Fruit fly (Drosophila melanogaster): Measurements from ENCODE around the gene JTBR.
A peak's percentile ranks its signal among the peaks of the same experiment; 100 is the strongest.

Gene JTBR

dm6 chr3L:1784092-1784491 lies 18.6 kb downstream of the JTBR start:
- TF ChIP-seq cic (GFP tag; optimal IDR thresholded peaks at IDR 0.05) (peak; percentile 18), CG12768 (GFP tag; optimal IDR thresholded peaks at IDR 0.05) (no peak)

dm6 chr3L:1777249-1777648 lies 25.4 kb downstream of the JTBR start, which contains the start of the genes CG2021 and mRpL46:
TSS of gene CG2021 (minus strand) at chr3L:1777411.
TSS of gene mRpL46 (plus strand) at chr3L:1777439.
- TF ChIP-seq bab1 (GFP tag; optimal IDR thresholded peaks at IDR 0.05), result no peak
- no peak for TF ChIP-seq CG33017 (tag; optimal IDR thresholded peaks at IDR 0.05)
- no peak for TF ChIP-seq cnc (optimal IDR thresholded peaks at IDR 0.05)
- no peak for TF ChIP-seq CG7045 (GFP tag; optimal IDR thresholded peaks at IDR 0.05)
- no peak for TF ChIP-seq toe (GFP tag; optimal IDR thresholded peaks at IDR 0.05)
- no peak for TF ChIP-seq CG14711 (tag; optimal IDR thresholded peaks at IDR 0.05)
- TF ChIP-seq tj (GFP tag; optimal IDR thresholded peaks at IDR 0.05), result no peak

DNA sequence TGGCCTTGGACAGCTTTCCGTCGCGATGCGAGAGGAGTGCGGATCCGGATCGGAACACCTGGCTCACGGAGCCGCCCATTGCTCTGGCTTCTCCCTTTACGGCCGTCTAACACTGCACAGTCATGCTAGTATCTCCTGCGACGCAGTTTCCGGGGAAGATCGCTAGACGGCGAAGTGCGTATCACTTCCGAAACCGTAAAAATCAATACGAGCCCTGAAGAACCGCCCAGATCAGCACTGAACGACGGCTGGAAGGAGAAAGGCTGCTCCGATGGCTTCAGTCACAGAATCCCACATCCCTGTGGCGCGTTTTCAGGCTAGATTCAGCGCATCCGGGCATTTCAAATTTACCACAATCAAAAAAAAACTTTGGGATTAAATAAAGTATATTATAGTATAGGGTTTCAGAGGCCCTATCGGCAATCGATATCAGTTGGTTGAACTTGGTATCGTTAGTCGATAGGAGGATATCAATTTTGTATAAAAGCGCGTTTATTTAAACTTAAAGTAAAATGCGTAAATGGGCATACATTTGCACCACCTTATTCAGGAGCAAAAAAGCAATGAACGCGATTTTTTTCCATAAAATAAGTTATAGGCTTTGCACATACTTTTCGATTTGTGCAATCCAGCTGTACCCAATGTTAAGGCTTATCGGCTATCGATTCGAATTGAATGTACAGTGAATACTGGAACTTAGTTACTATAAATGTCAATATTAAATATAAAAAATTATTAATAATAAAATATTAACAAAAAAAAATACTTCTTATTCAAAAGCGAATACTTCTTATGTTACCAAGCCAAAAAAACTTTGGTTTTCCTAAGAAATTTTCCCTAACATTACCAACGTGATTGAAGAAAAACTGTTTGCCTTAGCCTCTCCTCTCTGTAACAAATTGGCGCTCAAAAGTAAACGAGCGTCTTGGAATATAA lies 27.7 kb downstream of the JTBR start, which contains the start of the genes CG13933 and PolD2:
Gene CG13933, minus strand, starts transcription at position 435 of the 936 bp plus-strand sequence.
Gene PolD2, plus strand, starts transcription at position 921 of the 936 bp plus-strand sequence.
- TF ChIP-seq bab1 (GFP tag; optimal IDR thresholded peaks at IDR 0.05) (peak; percentile 82), CG11617 (GFP tag; optimal IDR thresholded peaks at IDR 0.05) (peak; percentile 93), cic (GFP tag; optimal IDR thresholded peaks at IDR 0.05) (peak; percentile 42), CG1620 (GFP tag; optimal IDR thresholded peaks at IDR 0.05) (peak; percentile 79), CG12768 (GFP tag; optimal IDR thresholded peaks at IDR 0.05) (peak; percentile 60), tj (GFP tag; optimal IDR thresholded peaks at IDR 0.05) (peak; percentile 70), CG7101 (tag; optimal IDR thresholded peaks at IDR 0.05) (peak; percentile 97), ovo (GFP tag; optimal IDR thresholded peaks at IDR 0.05) (peak; percentile 65), Crg-1 (GFP tag; optimal IDR thresholded peaks at IDR 0.05) (peak; percentile 89), CG5204 (GFP tag; optimal IDR thresholded peaks at IDR 0.05) (peak; percentile 70), cnc (optimal IDR thresholded peaks at IDR 0.05) (peak in 1 of 2 experiments; percentile 43), Clk (GFP tag; optimal IDR thresholded peaks at IDR 0.05) (no peak), CG33017 (tag; optimal IDR thresholded peaks at IDR 0.05) (peak; percentile 97), Mnt (GFP tag; optimal IDR thresholded peaks at IDR 0.05) (peak; percentile 50), toe (GFP tag; optimal IDR thresholded peaks at IDR 0.05) (no peak), CG7045 (GFP tag; optimal IDR thresholded peaks at IDR 0.05) (peak; percentile 72), kay (GFP tag; ENCODE audit: borderline replicate concordance) (no peak), pad (GFP tag; optimal IDR thresholded peaks at IDR 0.05) (peak; percentile 55), CG14711 (tag; optimal IDR thresholded peaks at IDR 0.05) (peak; percentile 89), Hr96 (GFP tag; optimal IDR thresholded peaks at IDR 0.05) (peak; percentile 61)

dm6 chr3L:1772593-1772992 lies 30.1 kb downstream of the JTBR start:
- TF ChIP-seq pad (GFP tag; optimal IDR thresholded peaks at IDR 0.05) (no peak), CG11617 (GFP tag; optimal IDR thresholded peaks at IDR 0.05) (no peak), CG7101 (tag; optimal IDR thresholded peaks at IDR 0.05) (no peak), CG5204 (GFP tag; optimal IDR thresholded peaks at IDR 0.05) (no peak), cnc (optimal IDR thresholded peaks at IDR 0.05) (no peak), Hr96 (GFP tag; optimal IDR thresholded peaks at IDR 0.05) (no peak)

DNA sequence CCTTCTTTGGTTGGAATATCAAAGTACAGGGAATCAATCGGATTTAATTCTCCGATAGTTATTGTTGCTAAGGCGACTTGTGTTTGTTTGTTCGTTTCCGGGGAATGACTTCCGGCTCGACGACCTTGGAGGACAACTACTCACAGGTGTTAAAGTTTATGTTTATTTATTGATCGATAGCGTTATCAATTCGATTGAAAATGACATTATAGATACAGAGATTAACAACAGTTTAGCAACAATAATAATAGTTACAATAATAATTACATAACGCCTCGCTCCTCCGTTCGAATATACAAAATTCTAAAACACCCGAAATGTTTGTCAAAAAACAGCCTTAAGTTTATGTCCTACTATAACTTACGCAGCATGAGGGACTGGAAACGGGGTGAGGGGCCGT lies 31.0 kb downstream of the JTBR start, which contains the start of gene Dhc62B:
Gene Dhc62B, minus strand, starts transcription at position 101 of the 400 bp plus-strand sequence.
- TF ChIP-seq Mnt (GFP tag; optimal IDR thresholded peaks at IDR 0.05) (no peak), Hr96 (GFP tag; optimal IDR thresholded peaks at IDR 0.05) (no peak), pad (GFP tag; optimal IDR thresholded peaks at IDR 0.05) (no peak), CG1620 (GFP tag; optimal IDR thresholded peaks at IDR 0.05) (no peak), Crg-1 (GFP tag; optimal IDR thresholded peaks at IDR 0.05) (no peak), CG12768 (GFP tag; optimal IDR thresholded peaks at IDR 0.05) (no peak), bab1 (GFP tag; optimal IDR thresholded peaks at IDR 0.05) (no peak), CG5204 (GFP tag; optimal IDR thresholded peaks at IDR 0.05) (no peak), cic (GFP tag; optimal IDR thresholded peaks at IDR 0.05) (no peak), cnc (optimal IDR thresholded peaks at IDR 0.05) (no peak), tj (GFP tag; optimal IDR thresholded peaks at IDR 0.05) (no peak), CG14711 (tag; optimal IDR thresholded peaks at IDR 0.05) (no peak)

- TF ChIP-seq CG14711 (tag; optimal IDR thresholded peaks at IDR 0.05), result no peak
- no peak for TF ChIP-seq tj (GFP tag; optimal IDR thresholded peaks at IDR 0.05)
- no peak for TF ChIP-seq pad (GFP tag; optimal IDR thresholded peaks at IDR 0.05)
- TF ChIP-seq bab1 (GFP tag; optimal IDR thresholded peaks at IDR 0.05), result no peak
Measured at dm6 chr3L:1756143-1756542, 46.5 kb downstream of the JTBR start, which contains the start of gene CG8001. TSS of gene CG8001 (plus strand) at chr3L:1756159.

DNA sequence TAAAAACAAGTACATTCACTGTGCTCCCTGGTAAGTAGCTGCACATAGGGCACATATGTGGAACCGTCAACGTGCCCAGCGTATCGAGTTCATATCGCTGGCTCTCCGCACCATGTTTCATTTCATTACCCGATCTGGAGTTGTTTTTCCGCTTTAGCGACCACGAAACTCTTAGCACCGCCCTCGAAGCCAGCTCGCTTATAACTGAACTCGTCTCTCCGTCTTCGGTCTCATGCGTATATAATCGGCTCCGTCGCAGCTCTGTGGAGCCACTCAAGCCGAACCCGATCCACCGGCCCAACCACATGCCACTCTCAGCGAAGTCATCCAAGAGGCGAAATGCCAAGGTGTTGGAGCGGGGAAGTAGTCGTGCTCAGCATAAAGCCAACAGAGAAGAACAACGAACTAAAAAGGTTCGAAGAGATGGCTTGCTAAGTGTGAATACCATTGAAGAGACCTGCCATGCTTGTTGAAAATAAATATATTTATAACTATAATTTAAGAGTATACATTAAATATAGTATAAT lies 47.1 kb downstream of the JTBR start, which contains the start of gene Cht2:
Gene Cht2, minus strand, starts transcription at position 477 of the 527 bp plus-strand sequence.
- peak; percentile 20 for TF ChIP-seq Mnt (GFP tag; optimal IDR thresholded peaks at IDR 0.05)
- TF ChIP-seq CG7101 (tag; optimal IDR thresholded peaks at IDR 0.05), result no peak
- no peak for TF ChIP-seq kay (GFP tag; ENCODE audit: borderline replicate concordance)
- peak; percentile 71 for TF ChIP-seq pad (GFP tag; optimal IDR thresholded peaks at IDR 0.05)
- no peak for TF ChIP-seq CG33017 (tag; optimal IDR thresholded peaks at IDR 0.05)
- TF ChIP-seq CG7045 (GFP tag; optimal IDR thresholded peaks at IDR 0.05), result no peak
- TF ChIP-seq tj (GFP tag; optimal IDR thresholded peaks at IDR 0.05), result peak; percentile 52
- no peak for TF ChIP-seq cnc (optimal IDR thresholded peaks at IDR 0.05)
- no peak for TF ChIP-seq CG12768 (GFP tag; optimal IDR thresholded peaks at IDR 0.05)
- TF ChIP-seq CG11617 (GFP tag; optimal IDR thresholded peaks at IDR 0.05), result no peak
- no peak for TF ChIP-seq cic (GFP tag; optimal IDR thresholded peaks at IDR 0.05)
- no peak for TF ChIP-seq CG5204 (GFP tag; optimal IDR thresholded peaks at IDR 0.05)
- TF ChIP-seq Clk (GFP tag; optimal IDR thresholded peaks at IDR 0.05), result no peak
- no peak for TF ChIP-seq Hr96 (GFP tag; optimal IDR thresholded peaks at IDR 0.05)
- no peak for TF ChIP-seq ovo (GFP tag; optimal IDR thresholded peaks at IDR 0.05)
- TF ChIP-seq CG1620 (GFP tag; optimal IDR thresholded peaks at IDR 0.05), result no peak
- TF ChIP-seq Crg-1 (GFP tag; optimal IDR thresholded peaks at IDR 0.05), result no peak
- TF ChIP-seq CG14711 (tag; optimal IDR thresholded peaks at IDR 0.05), result no peak
- TF ChIP-seq toe (GFP tag; optimal IDR thresholded peaks at IDR 0.05), result no peak
- no peak for TF ChIP-seq bab1 (GFP tag; optimal IDR thresholded peaks at IDR 0.05)
